Worm (Caenorhabditis elegans) whole organism, L3 larva: Measurements from ENCODE around the gene F09E5.11.

Experiments used
- elt-3 ChIP-seq, 3 experiments: fragments of 150-350 bp in 1 of 3; sonication (generic microtip) in 2 of 3; optimal IDR thresholded peaks; 2 replicates in 2 of 3; 4 replicates in 1 of 3; lab custom pipeline; 2014 to 2017; ENCODE audit warnings: missing biosample characterization in 3 of 3, missing genetic modification characterization in 3 of 3
- nhr-76 ChIP-seq: fragments of 150-350 bp; sonication (generic microtip); optimal IDR thresholded peaks from 5 replicates; lab custom pipeline; 2014; ENCODE audit warnings: missing biosample characterization, missing genetic modification characterization
- pha-4 ChIP-seq: fragments of 150-350 bp; optimal IDR thresholded peaks from 2 replicates; lab custom pipeline; 2014; ENCODE audit warnings: missing biosample characterization, missing genetic modification reagents, missing genetic modification characterization
- tbx-2 ChIP-seq: sonication (generic microtip); optimal IDR thresholded peaks from 2 replicates; lab custom pipeline; 2016; ENCODE audit warnings: mild to moderate bottlenecking, missing genetic modification characterization, missing compliant biosample characterization

DNA sequence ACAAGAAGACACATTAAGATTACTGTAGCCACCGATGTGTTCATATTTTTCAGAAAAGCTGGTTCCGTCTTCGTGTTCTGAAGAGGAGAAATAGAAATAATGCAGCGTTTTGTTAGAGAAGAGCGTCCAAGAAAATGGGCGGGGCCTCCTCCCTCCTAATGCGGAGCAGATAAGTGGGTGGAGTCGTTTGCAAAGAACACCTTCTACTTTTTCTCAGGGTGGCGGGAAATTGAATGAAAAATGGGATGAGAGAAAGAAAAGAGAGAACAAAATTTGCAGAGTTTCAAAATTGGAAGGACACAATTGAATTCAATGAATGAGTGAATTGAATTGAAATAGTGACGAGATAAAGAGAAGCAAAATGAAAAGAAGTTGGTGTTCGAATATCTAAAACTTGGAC is 7.7 kb upstream of the F09E5.11 start, which contains the start of gene F09E5.16:
- TF ChIP-seq tbx-2 (tag; lab: Kevin White, UChicago) (no peak), pha-4 (tag; lab: Kevin White, UChicago) (no peak), nhr-76 (tag; lab: Kevin White, UChicago) (no peak), elt-3 (tag; optimal IDR thresholded peaks at IDR 0.05; lab: Kevin White, UChicago) (no peak)
